Worm (Caenorhabditis elegans): Measurements from ENCODE around the gene srz-61.

The srz-61 gene

ce11 chrIV:16328519-16328918 is 7.6 kb downstream of the srz-61 start, which contains the start of gene K03D3.2:
K03D3.2 (minus strand) TSS chrIV:16328619.
- TF ChIP-seq syd-9 (tag; optimal IDR thresholded peaks at IDR 0.05) (no peak), fkh-6 (tag; optimal IDR thresholded peaks at IDR 0.05) (no peak), ceh-45 (GFP tag; IDR thresholded peaks at IDR 0.05) (no peak), ceh-6 (GFP tag; optimal IDR thresholded peaks at IDR 0.05) (no peak), ceh-18 (tag; optimal IDR thresholded peaks at IDR 0.05) (no peak), unc-42 (tag; optimal IDR thresholded peaks at IDR 0.05) (no peak), ceh-9 (tag; optimal IDR thresholded peaks at IDR 0.05) (no peak), ahr-1 (tag; optimal IDR thresholded peaks at IDR 0.05) (no peak), sox-2 (GFP tag; IDR thresholded peaks at IDR 0.05) (no peak), hlh-6 (tag; optimal IDR thresholded peaks at IDR 0.05) (no peak), madf-2 (tag; optimal IDR thresholded peaks at IDR 0.05) (no peak), pag-3 (tag; optimal IDR thresholded peaks at IDR 0.05; ENCODE audit: borderline replicate concordance) (no peak), mec-3 (tag; optimal IDR thresholded peaks at IDR 0.05; ENCODE audit: borderline replicate concordance) (no peak), ceh-14 (tag; optimal IDR thresholded peaks at IDR 0.05) (no peak), pros-1 (tag; optimal IDR thresholded peaks at IDR 0.05) (no peak), fax-1 (tag; optimal IDR thresholded peaks at IDR 0.05) (no peak), zip-5 (tag; optimal IDR thresholded peaks at IDR 0.05) (no peak), ceh-31 (tag; optimal IDR thresholded peaks at IDR 0.05) (no peak)

ce11 chrIV:16329159-16329558 is 8.2 kb downstream of the srz-61 start, which contains the start of gene srz-74:
srz-74 (plus strand) TSS chrIV:16329459.
- TF ChIP-seq unc-55 (GFP tag; optimal IDR thresholded peaks at IDR 0.05), result no peak
- no peak for TF ChIP-seq lin-11 (tag; optimal IDR thresholded peaks at IDR 0.05)
- no peak for TF ChIP-seq C08G9.2 (tag; optimal IDR thresholded peaks at IDR 0.05)
- TF ChIP-seq ref-2 (tag; optimal IDR thresholded peaks at IDR 0.05), result no peak
- no peak for TF ChIP-seq K02D7.2 (tag; optimal IDR thresholded peaks at IDR 0.05)
- TF ChIP-seq ttx-3 (tag; optimal IDR thresholded peaks at IDR 0.05), result no peak
- TF ChIP-seq unc-86 (tag; optimal IDR thresholded peaks at IDR 0.05), result no peak
- no peak for TF ChIP-seq unc-3 (GFP tag; conservative IDR thresholded peaks at IDR 0.05)
- no peak for TF ChIP-seq unc-3 (tag; optimal IDR thresholded peaks at IDR 0.05)
- TF ChIP-seq mec-3 (tag; optimal IDR thresholded peaks at IDR 0.05; ENCODE audit: borderline replicate concordance), result no peak
- no peak for TF ChIP-seq pqm-1 (tag; optimal IDR thresholded peaks at IDR 0.05)
- TF ChIP-seq ceh-48 (tag; optimal IDR thresholded peaks at IDR 0.05), result no peak
- TF ChIP-seq fax-1 (tag; optimal IDR thresholded peaks at IDR 0.05), result no peak

- TF ChIP-seq sdc-2 (tag; optimal IDR thresholded peaks at IDR 0.05) (peak; percentile 4), pha-4 (tag; optimal IDR thresholded peaks at IDR 0.05) (no peak), ref-2 (tag; optimal IDR thresholded peaks at IDR 0.05) (peak; percentile 9)
These were observed 9.5 kb downstream of the srz-61 start for ce11 chrIV:16330508-16330907.

- TF ChIP-seq sox-2 (GFP tag; IDR thresholded peaks at IDR 0.05), result no peak
- no peak for TF ChIP-seq ceh-31 (tag; optimal IDR thresholded peaks at IDR 0.05)
- no peak for TF ChIP-seq elt-2 (tag; optimal IDR thresholded peaks at IDR 0.05)
- no peak for TF ChIP-seq mec-3 (tag; optimal IDR thresholded peaks at IDR 0.05; ENCODE audit: borderline replicate concordance)
- TF ChIP-seq ceh-18 (tag; optimal IDR thresholded peaks at IDR 0.05), result no peak
- no peak for TF ChIP-seq sox-4 (tag; optimal IDR thresholded peaks at IDR 0.05)
- no peak for TF ChIP-seq ahr-1 (tag; optimal IDR thresholded peaks at IDR 0.05)
- no peak for TF ChIP-seq pha-4 (tag; optimal IDR thresholded peaks at IDR 0.05)
- TF ChIP-seq hlh-13 (GFP tag; optimal IDR thresholded peaks at IDR 0.05), result no peak
- TF ChIP-seq nfya-1 (tag; optimal IDR thresholded peaks at IDR 0.05), result no peak
- no peak for TF ChIP-seq dmd-4 (tag; optimal IDR thresholded peaks at IDR 0.05; ENCODE audit: borderline replicate concordance)
- TF ChIP-seq hlh-15 (tag; optimal IDR thresholded peaks at IDR 0.05), result no peak
- no peak for TF ChIP-seq pag-3 (tag; optimal IDR thresholded peaks at IDR 0.05; ENCODE audit: borderline replicate concordance)
These were observed 11.6 kb downstream of the srz-61 start, which contains the start of gene srz-71 for ce11 chrIV:16332585-16332984. srz-71 (plus strand) TSS chrIV:16332885.

Measured in whole organism, late embryonic.